Fruit fly (Drosophila melanogaster) whole organism, pupa: Measurements from ENCODE around the gene salr.

ENCODE experiments used
- CG10348 ChIP-seq: fragments of 200-800 bp; sonication (Bioruptor generic); IDR thresholded peaks from 2 replicates; pipeline ENCODE4 v1.3.6; 2022; ENCODE audit warnings: missing biosample characterization, missing genetic modification characterization
- CG12605 ChIP-seq: fragments of 200-800 bp; sonication (Bioruptor generic); IDR thresholded peaks from 2 replicates; pipeline ENCODE4 v1.3.6; 2022; ENCODE audit warnings: missing biosample characterization, missing genetic modification characterization
- CG13204 ChIP-seq: fragments of 200-800 bp; sonication (Bioruptor generic); optimal IDR thresholded peaks from 2 replicates; lab custom pipeline; 2018; ENCODE audit warnings: missing biosample characterization, mild to moderate bottlenecking, missing genetic modification characterization, moderate library complexity
- CG4496 ChIP-seq: fragments of 200-800 bp; sonication (Bioruptor generic); IDR thresholded peaks from 3 replicates; pipeline ENCODE4 v1.3.6; 2022; ENCODE audit warnings: missing biosample characterization, missing genetic modification characterization
- CG8159 ChIP-seq: fragments of 200-800 bp; sonication (Bioruptor generic); optimal IDR thresholded peaks from 3 replicates; lab custom pipeline; 2018; ENCODE audit warnings: missing biosample characterization, mild to moderate bottlenecking, missing genetic modification characterization, moderate library complexity
- CG8301 ChIP-seq: fragments of 200-800 bp; sonication (Bioruptor generic); optimal IDR thresholded peaks from 2 replicates; lab custom pipeline; 2018; ENCODE audit warnings: missing biosample characterization, mild to moderate bottlenecking, missing genetic modification characterization
- CG9948 ChIP-seq: fragments of 200-800 bp; sonication (Bioruptor generic); optimal IDR thresholded peaks from 2 replicates; lab custom pipeline; 2018; ENCODE audit warnings: missing biosample characterization, mild to moderate bottlenecking, missing genetic modification characterization, moderate library complexity
- D1 ChIP-seq: fragments of 200-800 bp; sonication (Bioruptor generic); optimal IDR thresholded peaks from 2 replicates; lab custom pipeline; 2018; ENCODE audit warnings: missing biosample characterization, mild to moderate bottlenecking, missing genetic modification characterization, moderate library complexity
- EcR ChIP-seq: fragments of 200-800 bp; sonication (Bioruptor generic); optimal IDR thresholded peaks from 3 replicates; lab custom pipeline; 2019; ENCODE audit warnings: missing biosample characterization, missing genetic modification characterization, mild to moderate bottlenecking, moderate library complexity, missing genetic modification reagents
- Ets98B ChIP-seq: fragments of 200-800 bp; sonication (Bioruptor generic); IDR thresholded peaks from 2 replicates; pipeline ENCODE4 v1.3.6; 2022; ENCODE audit warnings: missing biosample characterization, missing genetic modification characterization
- Pif1A ChIP-seq: fragments of 200-800 bp; sonication (Bioruptor generic); optimal IDR thresholded peaks from 3 replicates; lab custom pipeline; 2016; ENCODE audit warnings: missing biosample characterization, missing genetic modification characterization
- Snoo ChIP-seq: fragments of 200-800 bp; sonication (Bioruptor generic); optimal IDR thresholded peaks from 3 replicates; lab custom pipeline; 2017; ENCODE audit warnings: missing biosample characterization, mild to moderate bottlenecking, missing genetic modification characterization, inconsistent platforms

DNA sequence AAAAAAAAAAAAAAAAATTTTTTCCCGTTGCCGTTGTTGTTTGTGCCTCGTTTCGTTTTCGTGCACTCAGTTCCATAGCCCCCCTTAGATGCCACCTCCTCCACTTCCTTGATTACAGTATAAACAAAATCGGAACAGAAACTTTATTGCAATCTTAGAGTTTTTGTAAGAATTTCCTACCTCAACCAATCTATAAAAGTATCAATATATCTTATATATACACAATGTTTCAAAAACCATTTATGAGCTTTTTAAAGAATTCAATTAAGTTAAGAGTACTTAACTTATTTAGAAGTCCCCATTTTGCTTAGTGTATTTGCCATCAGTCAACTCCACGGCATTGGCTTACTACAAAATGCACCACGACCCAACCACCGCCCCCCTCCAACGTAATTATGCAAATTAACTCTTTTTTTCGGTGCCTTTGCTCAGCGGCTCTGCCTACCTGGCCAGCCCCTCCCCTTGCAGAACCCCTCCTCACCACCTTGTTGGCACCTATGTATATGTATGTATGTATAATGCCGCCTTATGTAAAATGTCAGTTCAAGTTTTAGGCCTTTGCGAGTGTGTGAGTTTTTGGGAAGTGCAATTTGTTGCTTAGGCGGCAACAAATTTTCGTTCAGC lies 40.9 kb upstream of the salr start:
- TF ChIP-seq CG12605 (GFP tag; lab: Robert Waterston, UW) (no peak), Pif1A (GFP tag; lab: Kevin White, UChicago) (no peak), CG8159 (no peak), CG4496 (GFP tag; lab: Robert Waterston, UW) (no peak), Snoo (tag; lab: Kevin White, UChicago) (no peak), CG9948 (tag; lab: Kevin White, UChicago) (no peak), EcR (no peak), CG8301 (tag; lab: Kevin White, UChicago) (no peak), CG13204 (no peak), CG10348 (no peak), Ets98B (no peak), D1 (tag; lab: Kevin White, UChicago) (no peak)
